Fruit fly (Drosophila melanogaster) whole organism, embryonic: ENCODE data around the gene cup.
A peak's percentile ranks its signal among the peaks of the same experiment; 100 is the strongest.

Experiments
- Atf6 ChIP-seq: fragments of 200-800 bp; sonication (Bioruptor generic); IDR thresholded peaks from 2 replicates; pipeline ENCODE4 v1.3.6; 2022; ENCODE audit warnings: missing biosample characterization, missing genetic modification characterization
- CG10959 ChIP-seq: fragments of 200-800 bp; sonication (Bioruptor generic); IDR thresholded peaks from 2 replicates; pipeline ENCODE4 v1.3.6; 2022; ENCODE audit warnings: missing biosample characterization, missing genetic modification characterization
- CG11560 ChIP-seq: fragments of 200-800 bp; sonication (Bioruptor generic); IDR thresholded peaks from 3 replicates; pipeline ENCODE4 v1.3.6; 2022; ENCODE audit warnings: missing biosample characterization, missing genetic modification characterization
- CG11695 ChIP-seq: fragments of 200-800 bp; sonication (Bioruptor generic); IDR thresholded peaks from 3 replicates; pipeline ENCODE4 v1.3.6; 2022; ENCODE audit warnings: missing biosample characterization, missing genetic modification characterization
- CG12236 ChIP-seq: fragments of 200-800 bp; sonication (Bioruptor generic); optimal IDR thresholded peaks from 2 replicates; lab custom pipeline; 2016; ENCODE audit warnings: missing biosample characterization, missing genetic modification characterization
- CG14050 ChIP-seq: fragments of 200-800 bp; sonication (Bioruptor generic); IDR thresholded peaks from 3 replicates; pipeline ENCODE4 v1.3.6; 2022; ENCODE audit warnings: missing biosample characterization, missing genetic modification characterization
- CG15011 ChIP-seq: fragments of 200-800 bp; sonication (Bioruptor generic); optimal IDR thresholded peaks from 3 replicates; lab custom pipeline; 2018; ENCODE audit warnings: missing biosample characterization, mild to moderate bottlenecking, missing genetic modification characterization
- CG1529 ChIP-seq: fragments of 200-800 bp; sonication (Bioruptor generic); optimal IDR thresholded peaks from 3 replicates; lab custom pipeline; 2018; ENCODE audit warnings: missing biosample characterization, missing genetic modification characterization
- CG16813 ChIP-seq: fragments of 200-800 bp; sonication (Bioruptor generic); IDR thresholded peaks from 3 replicates; pipeline ENCODE4 v1.3.6; 2022; ENCODE audit warnings: missing biosample characterization, missing genetic modification characterization; ENCODE audit not compliant: partially characterized antibody
- CG17361 ChIP-seq: fragments of 200-800 bp; sonication (Bioruptor generic); IDR thresholded peaks from 3 replicates; pipeline ENCODE4 v1.3.6; 2022; ENCODE audit warnings: missing biosample characterization, missing genetic modification characterization
- CG17385 ChIP-seq: fragments of 200-800 bp; sonication (Bioruptor generic); optimal IDR thresholded peaks from 3 replicates; lab custom pipeline; 2018; ENCODE audit warnings: missing biosample characterization, mild to moderate bottlenecking, missing genetic modification characterization
- CG2202 ChIP-seq: fragments of 200-800 bp; sonication (Bioruptor generic); optimal IDR thresholded peaks from 2 replicates; lab custom pipeline; 2018; ENCODE audit warnings: missing biosample characterization, mild to moderate bottlenecking, missing genetic modification characterization
- CG2678 ChIP-seq: fragments of 200-800 bp; sonication (Bioruptor generic); optimal IDR thresholded peaks from 3 replicates; lab custom pipeline; 2019; ENCODE audit warnings: missing biosample characterization, mild to moderate bottlenecking, missing genetic modification characterization, moderate library complexity
- CG32532 ChIP-seq: fragments of 200-800 bp; sonication (Bioruptor generic); IDR thresholded peaks from 2 replicates; pipeline ENCODE4 v1.3.6; 2022; ENCODE audit warnings: missing biosample characterization, missing genetic modification characterization
- CG32772 ChIP-seq: fragments of 200-800 bp; sonication (Bioruptor generic); IDR thresholded peaks from 2 replicates; pipeline ENCODE4 v1.3.6; 2022; ENCODE audit warnings: missing biosample characterization, missing genetic modification characterization
- CG33213 ChIP-seq: fragments of 200-800 bp; sonication (Bioruptor generic); optimal IDR thresholded peaks from 3 replicates; lab custom pipeline; 2016; ENCODE audit warnings: missing biosample characterization, missing genetic modification characterization
- CG4404 ChIP-seq: fragments of 200-800 bp; sonication (Bioruptor generic); IDR thresholded peaks from 2 replicates; pipeline ENCODE4 v1.3.6; 2022; ENCODE audit warnings: missing biosample characterization, missing genetic modification characterization
- CG7271 ChIP-seq: fragments of 200-800 bp; sonication (Bioruptor generic); optimal IDR thresholded peaks from 2 replicates; lab custom pipeline; 2018; ENCODE audit warnings: missing biosample characterization, mild to moderate bottlenecking, missing genetic modification characterization, moderate library complexity
- CG8944 ChIP-seq: fragments of 200-800 bp; sonication (Bioruptor generic); optimal IDR thresholded peaks from 3 replicates; lab custom pipeline; 2016; ENCODE audit warnings: missing biosample characterization, missing genetic modification characterization
- Doc3 ChIP-seq: fragments of 200-800 bp; sonication (Bioruptor generic); IDR thresholded peaks from 3 replicates; pipeline ENCODE4 v1.3.6; 2022; ENCODE audit warnings: missing biosample characterization, missing genetic modification characterization; ENCODE audit not compliant: partially characterized antibody
- Fer1 ChIP-seq: fragments of 200-800 bp; sonication (Bioruptor generic); optimal IDR thresholded peaks from 2 replicates; lab custom pipeline; 2017; ENCODE audit warnings: missing biosample characterization, mild to moderate bottlenecking, missing genetic modification characterization
- Fer2 ChIP-seq: fragments of 200-800 bp; sonication (Bioruptor generic); optimal IDR thresholded peaks from 2 replicates; lab custom pipeline; 2018; ENCODE audit warnings: missing biosample characterization, mild to moderate bottlenecking, missing genetic modification characterization, moderate library complexity
- Hand ChIP-seq: fragments of 200-800 bp; sonication (Bioruptor generic); optimal IDR thresholded peaks from 2 replicates; lab custom pipeline; 2017; ENCODE audit warnings: mild to moderate bottlenecking, missing biosample characterization, missing genetic modification reagents, missing genetic modification characterization
- HmgD ChIP-seq: fragments of 200-800 bp; sonication (Bioruptor generic); optimal IDR thresholded peaks from 3 replicates; lab custom pipeline; 2016; ENCODE audit warnings: missing biosample characterization, missing genetic modification characterization
- Hmr ChIP-seq: fragments of 200-800 bp; sonication (Bioruptor generic); optimal IDR thresholded peaks from 3 replicates; lab custom pipeline; 2017; ENCODE audit warnings: mild to moderate bottlenecking, missing biosample characterization, missing genetic modification reagents, missing genetic modification characterization
- MTF-1 ChIP-seq: fragments of 200-800 bp; sonication (Bioruptor generic); optimal IDR thresholded peaks from 2 replicates; lab custom pipeline; 2018; ENCODE audit warnings: missing biosample characterization, mild to moderate bottlenecking, missing genetic modification characterization, borderline replicate concordance
- Neu2 ChIP-seq: fragments of 200-800 bp; sonication (Bioruptor generic); optimal IDR thresholded peaks from 3 replicates; lab custom pipeline; 2016; ENCODE audit warnings: missing biosample characterization, missing genetic modification characterization, borderline replicate concordance
- Oaz ChIP-seq: fragments of 200-800 bp; sonication (Bioruptor generic); IDR thresholded peaks from 2 replicates; pipeline ENCODE4 v1.3.6; 2022; ENCODE audit warnings: missing biosample characterization, missing genetic modification characterization
- Ravus ChIP-seq: fragments of 200-800 bp; sonication (Bioruptor generic); IDR thresholded peaks from 2 replicates; pipeline ENCODE4 v1.3.6; 2022; ENCODE audit warnings: missing biosample characterization, missing genetic modification characterization
- Ssrp ChIP-seq: fragments of 200-800 bp; sonication (Bioruptor generic); optimal IDR thresholded peaks from 2 replicates; lab custom pipeline; 2018; ENCODE audit warnings: missing biosample characterization, mild to moderate bottlenecking, missing genetic modification characterization, moderate library complexity
- Stat92E ChIP-seq, 3 experiments: fragments of >200 bp in 2 of 3; fragments of 200-800 bp in 1 of 3; sonication (Bioruptor generic) in 1 of 3; optimal IDR thresholded peaks; 2 replicates each; lab custom pipeline; 2017 to 2019; ENCODE audit warnings: missing biosample characterization in 3 of 3, missing genetic modification characterization in 3 of 3, mild to moderate bottlenecking in 1 of 3, moderate library complexity in 1 of 3
- Taf1 ChIP-seq: fragments of 200-800 bp; sonication (Bioruptor generic); IDR thresholded peaks from 2 replicates; pipeline ENCODE4 v1.3.6; 2022; ENCODE audit warnings: missing biosample characterization, missing genetic modification characterization
- YL-1 ChIP-seq: fragments of 200-800 bp; sonication (Bioruptor generic); optimal IDR thresholded peaks from 3 replicates; lab custom pipeline; 2017; ENCODE audit warnings: missing biosample characterization, mild to moderate bottlenecking, missing genetic modification characterization
- bigmax ChIP-seq: fragments of 200-800 bp; sonication (Bioruptor generic); optimal IDR thresholded peaks from 2 replicates; lab custom pipeline; 2018; ENCODE audit warnings: missing biosample characterization, mild to moderate bottlenecking, missing genetic modification characterization
- cg ChIP-seq: fragments of 200-800 bp; sonication (Bioruptor generic); optimal IDR thresholded peaks from 3 replicates; lab custom pipeline; 2019; ENCODE audit warnings: missing biosample characterization, mild to moderate bottlenecking, missing genetic modification characterization, moderate library complexity
- corto ChIP-seq: fragments of 200-800 bp; sonication (Bioruptor generic); optimal IDR thresholded peaks from 2 replicates; lab custom pipeline; 2016; ENCODE audit warnings: missing biosample characterization, mild to moderate bottlenecking, missing genetic modification characterization, moderate library complexity
- croc ChIP-seq: fragments of 200-800 bp; sonication (Bioruptor generic); conservative IDR thresholded peaks from 3 replicates; pipeline ENCODE4 v1.3.6; 2022; ENCODE audit warnings: missing biosample characterization, missing genetic modification characterization
- crol ChIP-seq: fragments of 200-800 bp; sonication (Bioruptor generic); IDR thresholded peaks from 2 replicates; pipeline ENCODE4 v1.3.6; 2022; ENCODE audit warnings: missing biosample characterization, missing genetic modification characterization
- ems ChIP-seq: fragments of 200-800 bp; sonication (Bioruptor generic); optimal IDR thresholded peaks from 3 replicates; lab custom pipeline; 2016; ENCODE audit warnings: missing biosample characterization, missing genetic modification characterization
- ham ChIP-seq: fragments of 200-800 bp; sonication (Bioruptor generic); IDR thresholded peaks from 2 replicates; pipeline ENCODE4 v1.3.6; 2022; ENCODE audit warnings: missing biosample characterization, missing genetic modification characterization
- hbn ChIP-seq: fragments of 200-800 bp; sonication (Bioruptor generic); IDR thresholded peaks from 2 replicates; pipeline ENCODE4 v1.3.6; 2022; ENCODE audit warnings: missing biosample characterization, missing genetic modification characterization; ENCODE audit not compliant: partially characterized antibody
- hth ChIP-seq: fragments of >200 bp; optimal IDR thresholded peaks from 2 replicates; lab custom pipeline; 2017; ENCODE audit warnings: inconsistent platforms
- ind ChIP-seq: fragments of 200-800 bp; sonication (Bioruptor generic); optimal IDR thresholded peaks from 3 replicates; lab custom pipeline; 2016; ENCODE audit warnings: missing biosample characterization, missing genetic modification characterization
- lmd ChIP-seq: fragments of 200-800 bp; sonication (Bioruptor generic); IDR thresholded peaks from 2 replicates; pipeline ENCODE4 v1.3.6; 2022; ENCODE audit warnings: missing biosample characterization, missing genetic modification characterization
- mirr ChIP-seq: fragments of 200-800 bp; sonication (Bioruptor generic); optimal IDR thresholded peaks from 3 replicates; lab custom pipeline; 2018; ENCODE audit warnings: missing biosample characterization, mild to moderate bottlenecking, missing genetic modification characterization
- psq ChIP-seq: fragments of 200-800 bp; sonication (Bioruptor generic); optimal IDR thresholded peaks from 2 replicates; lab custom pipeline; 2017; ENCODE audit warnings: missing biosample characterization, missing genetic modification characterization
- repo ChIP-seq: fragments of 200-800 bp; sonication (Bioruptor generic); optimal IDR thresholded peaks from 2 replicates; lab custom pipeline; 2016; ENCODE audit warnings: missing biosample characterization, missing genetic modification characterization
- ro ChIP-seq: fragments of 200-800 bp; sonication (Bioruptor generic); IDR thresholded peaks from 2 replicates; pipeline ENCODE4 v1.3.6; 2022; ENCODE audit warnings: missing biosample characterization, missing genetic modification characterization
- sisA ChIP-seq: fragments of 200-800 bp; sonication (Bioruptor generic); IDR thresholded peaks from 2 replicates; pipeline ENCODE4 v1.3.6; 2022; ENCODE audit warnings: missing biosample characterization, missing genetic modification characterization
- sug ChIP-seq: fragments of 200-800 bp; optimal IDR thresholded peaks from 2 replicates; lab custom pipeline; 2019; ENCODE audit warnings: missing biosample characterization, mild to moderate bottlenecking, missing genetic modification characterization, moderate library complexity
- ttk ChIP-seq: fragments of 200-800 bp; sonication (Bioruptor generic); IDR thresholded peaks from 2 replicates; pipeline ENCODE4 v2.1.2; 2022; ENCODE audit warnings: missing biosample characterization, missing genetic modification characterization
- wek ChIP-seq: fragments of 200-800 bp; sonication (Bioruptor generic); optimal IDR thresholded peaks from 3 replicates; lab custom pipeline; 2018; ENCODE audit warnings: missing biosample characterization, mild to moderate bottlenecking, missing genetic modification characterization, moderate library complexity

Gene cup

dm6 chr2L:6700742-6701141 is 37.3 kb downstream of the cup start:
- TF ChIP-seq Oaz (GFP tag; lab: Robert Waterston, UW) (no peak), CG32532 (0 out of 2 replicates have a peak, but pooled peaks have one; percentile 5), CG11560 (tag; lab: Robert Waterston, UW) (no peak), CG1529 (GFP tag; lab: Kevin White, UChicago) (no peak), Fer1 (GFP tag; lab: Kevin White, UChicago) (no peak), Doc3 (GFP tag; lab: Robert Waterston, UW) (no peak), sisA (GFP tag; lab: Robert Waterston, UW) (no peak), MTF-1 (GFP tag; lab: Kevin White, UChicago) (peak; percentile 36), crol (GFP tag; lab: Robert Waterston, UW) (no peak), Ssrp (tag; lab: Kevin White, UChicago) (no peak), hth (lab: Kevin White, UChicago) (no peak), Atf6 (no peak), Taf1 (GFP tag; lab: Robert Waterston, UW) (no peak), CG10959 (GFP tag; lab: Robert Waterston, UW) (0 out of 2 replicates have a peak, but pooled peaks have one; percentile 7), Stat92E (GFP tag; optimal IDR thresholded peaks at IDR 0.05; lab: Kevin White, UChicago) (no peak), repo (no peak), CG7271 (tag; lab: Kevin White, UChicago) (peak; percentile 80), bigmax (no peak), CG2202 (peak; percentile 80), Ravus (GFP tag; lab: Robert Waterston, UW) (no peak), sug (no peak), CG16813 (GFP tag; lab: Robert Waterston, UW) (no peak), CG14050 (GFP tag; lab: Robert Waterston, UW) (no peak), CG2678 (tag; lab: Kevin White, UChicago) (peak; percentile 33), mirr (GFP tag; lab: Kevin White, UChicago) (peak; percentile 50), ro (GFP tag; lab: Robert Waterston, UW) (no peak), CG8944 (GFP tag; lab: Kevin White, UChicago) (no peak), CG17361 (no peak), ems (GFP tag; lab: Kevin White, UChicago) (no peak), Hand (GFP tag; lab: Kevin White, UChicago) (no peak), ham (no peak), CG11695 (GFP tag; lab: Robert Waterston, UW) (no peak), lmd (no peak), CG32772 (GFP tag; lab: Robert Waterston, UW) (no peak), CG33213 (GFP tag; lab: Kevin White, UChicago) (peak; percentile 20), Fer2 (tag; lab: Kevin White, UChicago) (no peak), croc (GFP tag; lab: Robert Waterston, UW) (no peak), CG4404 (no peak), CG12236 (GFP tag; lab: Kevin White, UChicago) (peak; percentile 38), corto (GFP tag; lab: Kevin White, UChicago) (no peak), Hmr (GFP tag; lab: Kevin White, UChicago) (peak; percentile 37), psq (GFP tag; lab: Kevin White, UChicago) (no peak), cg (no peak), ind (GFP tag; lab: Kevin White, UChicago) (no peak), wek (GFP tag; lab: Kevin White, UChicago) (peak; percentile 56), CG17385 (GFP tag; lab: Kevin White, UChicago) (no peak), Neu2 (GFP tag; lab: Kevin White, UChicago) (peak; percentile 52), YL-1 (GFP tag; lab: Kevin White, UChicago) (no peak), ttk (GFP tag; lab: Robert Waterston, UW) (no peak), CG15011 (GFP tag; lab: Kevin White, UChicago) (peak; percentile 45), HmgD (GFP tag; lab: Kevin White, UChicago) (no peak), hbn (GFP tag; lab: Robert Waterston, UW) (no peak)
